Worm (Caenorhabditis elegans): Measurements from ENCODE around the gene F56D6.18.
A peak's percentile ranks its signal among the peaks of the same experiment; 100 is the strongest.
"Not testable (repeated sequence)": the region's sequence is repeated elsewhere in the genome, so short reads cannot be mapped to it uniquely, and the experiment has no call there.

Gene F56D6.18

ce11 chrIV:3911848-3912247 lies at the start of gene F56D6.18:
TSS of gene F56D6.18 (minus strand) at chrIV:3911948.
- not testable (repeated sequence) for TF ChIP-seq C34F6.9, nhr-23, ZK546.5 (tag; optimal IDR thresholded peaks at IDR 0.05)

ce11 chrIV:3960396-3960795 lies 48.6 kb upstream of the F56D6.18 start, which contains the start of gene clec-75:
TSS of gene clec-75 (plus strand) at chrIV:3960734.
- no peak for TF ChIP-seq zag-1 (tag; optimal IDR thresholded peaks at IDR 0.05)
- TF ChIP-seq blmp-1 (tag; optimal IDR thresholded peaks at IDR 0.05; ENCODE audit: insufficient read depth), result no peak
- no peak for TF ChIP-seq ztf-4 (tag; optimal IDR thresholded peaks at IDR 0.05)
- TF ChIP-seq aly-2 (tag; optimal IDR thresholded peaks at IDR 0.05), result no peak
- no peak for TF ChIP-seq R02D3.7 (tag; optimal IDR thresholded peaks at IDR 0.05)
- TF ChIP-seq Y55F3AM.14 (GFP tag; optimal IDR thresholded peaks at IDR 0.05), result no peak
- TF ChIP-seq nhr-10 (tag; optimal IDR thresholded peaks at IDR 0.05), result no peak
- TF ChIP-seq elt-3 (tag; optimal IDR thresholded peaks at IDR 0.05), result no peak
- no peak for TF ChIP-seq elt-1 (tag; optimal IDR thresholded peaks at IDR 0.05)
- no peak for TF ChIP-seq F13H6.1 (tag; optimal IDR thresholded peaks at IDR 0.05)

- TF ChIP-seq nhr-23 (tag; optimal IDR thresholded peaks at IDR 0.05), result no peak
- no peak for TF ChIP-seq nhr-10 (tag; optimal IDR thresholded peaks at IDR 0.05)
- no peak for TF ChIP-seq sem-4 (tag; optimal IDR thresholded peaks at IDR 0.05)
- no peak for TF ChIP-seq nhr-237 (tag; optimal IDR thresholded peaks at IDR 0.05)
- no peak for TF ChIP-seq ama-1 (optimal IDR thresholded peaks at IDR 0.05)
- TF ChIP-seq ztf-11 (tag; optimal IDR thresholded peaks at IDR 0.05), result no peak
- no peak for TF ChIP-seq peb-1 (tag; optimal IDR thresholded peaks at IDR 0.05)
- TF ChIP-seq dmd-4 (tag; optimal IDR thresholded peaks at IDR 0.05), result no peak
- no peak for TF ChIP-seq fos-1 (tag; optimal IDR thresholded peaks at IDR 0.05)
Observed at ce11 chrIV:3956705-3957104, 45.0 kb upstream of the F56D6.18 start, which contains the start of gene clec-74. TSS of gene clec-74 (plus strand) at chrIV:3957005.

ce11 chrIV:3956095-3956494 lies 44.3 kb upstream of the F56D6.18 start, which contains the start of gene clec-73:
TSS of gene clec-73 (minus strand) at chrIV:3956195.
- TF ChIP-seq sma-3 (GFP tag; optimal IDR thresholded peaks at IDR 0.05) (no peak), lin-11 (tag; optimal IDR thresholded peaks at IDR 0.05) (no peak), ztf-11 (tag; optimal IDR thresholded peaks at IDR 0.05) (no peak), blmp-1 (tag; optimal IDR thresholded peaks at IDR 0.05; ENCODE audit: insufficient read depth) (no peak), unc-39 (tag; optimal IDR thresholded peaks at IDR 0.05) (no peak), lsy-2 (tag; optimal IDR thresholded peaks at IDR 0.05) (no peak), nhr-77 (tag; optimal IDR thresholded peaks at IDR 0.05) (no peak), R02D3.7 (tag; optimal IDR thresholded peaks at IDR 0.05) (no peak), sem-4 (tag; optimal IDR thresholded peaks at IDR 0.05) (no peak), sma-9 (GFP tag; optimal IDR thresholded peaks at IDR 0.05) (no peak), sma-9 (tag; optimal IDR thresholded peaks at IDR 0.05) (no peak), skn-1 (tag; optimal IDR thresholded peaks at IDR 0.05) (no peak), lin-39 (tag; optimal IDR thresholded peaks at IDR 0.05) (no peak), zag-1 (tag; optimal IDR thresholded peaks at IDR 0.05) (no peak), lin-13 (GFP tag; optimal IDR thresholded peaks at IDR 0.05) (no peak), ama-1 (optimal IDR thresholded peaks at IDR 0.05) (no peak), ztf-1 (GFP tag; conservative IDR thresholded peaks at IDR 0.05) (no peak), mab-5 (tag; optimal IDR thresholded peaks at IDR 0.05) (no peak)

- no peak for TF ChIP-seq zag-1 (tag; optimal IDR thresholded peaks at IDR 0.05)
- TF ChIP-seq nhr-10 (tag; optimal IDR thresholded peaks at IDR 0.05), result no peak
- TF ChIP-seq nhr-129 (tag; optimal IDR thresholded peaks at IDR 0.05), result no peak
- TF ChIP-seq crh-2 (tag; optimal IDR thresholded peaks at IDR 0.05), result peak; percentile 18
- no peak for TF ChIP-seq ama-1 (optimal IDR thresholded peaks at IDR 0.05)
- TF ChIP-seq R02D3.7 (tag; optimal IDR thresholded peaks at IDR 0.05), result no peak
- peak; percentile 50 for TF ChIP-seq sma-9 (GFP tag; optimal IDR thresholded peaks at IDR 0.05)
- no peak for TF ChIP-seq sma-9 (tag; optimal IDR thresholded peaks at IDR 0.05)
- TF ChIP-seq mdl-1 (tag; optimal IDR thresholded peaks at IDR 0.05), result no peak
- TF ChIP-seq unc-55 (GFP tag; optimal IDR thresholded peaks at IDR 0.05), result no peak
- no peak for TF ChIP-seq ceh-82 (tag; optimal IDR thresholded peaks at IDR 0.05)
- no peak for TF ChIP-seq peb-1 (tag; optimal IDR thresholded peaks at IDR 0.05)
- no peak for TF ChIP-seq blmp-1 (tag; optimal IDR thresholded peaks at IDR 0.05; ENCODE audit: insufficient read depth)
- no peak for TF ChIP-seq alr-1 (tag; optimal IDR thresholded peaks at IDR 0.05)
- no peak for TF ChIP-seq nhr-11 (tag; optimal IDR thresholded peaks at IDR 0.05)
- peak; percentile 11 for TF ChIP-seq skn-1 (tag; optimal IDR thresholded peaks at IDR 0.05)
- TF ChIP-seq nhr-77 (tag; optimal IDR thresholded peaks at IDR 0.05), result no peak
- peak; percentile 98 for TF ChIP-seq fos-1 (tag; optimal IDR thresholded peaks at IDR 0.05)
- TF ChIP-seq nhr-21 (tag; optimal IDR thresholded peaks at IDR 0.05), result no peak
- no peak for TF ChIP-seq unc-62 (GFP tag; optimal IDR thresholded peaks at IDR 0.05)
- TF ChIP-seq elt-3 (tag; optimal IDR thresholded peaks at IDR 0.05), result no peak
- TF ChIP-seq ztf-4 (tag; optimal IDR thresholded peaks at IDR 0.05), result no peak
- TF ChIP-seq sem-4 (tag; optimal IDR thresholded peaks at IDR 0.05), result no peak
- TF ChIP-seq dmd-4 (tag; optimal IDR thresholded peaks at IDR 0.05), result no peak
- TF ChIP-seq C34F6.9 (tag; optimal IDR thresholded peaks at IDR 0.05), result no peak
- no peak for TF ChIP-seq nhr-23 (tag; optimal IDR thresholded peaks at IDR 0.05)
- TF ChIP-seq lin-11 (tag; optimal IDR thresholded peaks at IDR 0.05), result no peak
- TF ChIP-seq sma-3 (GFP tag; optimal IDR thresholded peaks at IDR 0.05), result no peak
- TF ChIP-seq gmeb-1 (tag; optimal IDR thresholded peaks at IDR 0.05), result peak; percentile 5
- TF ChIP-seq ztf-1 (GFP tag; conservative IDR thresholded peaks at IDR 0.05), result no peak
- no peak for TF ChIP-seq nhr-237 (tag; optimal IDR thresholded peaks at IDR 0.05)
- TF ChIP-seq elt-1 (tag; optimal IDR thresholded peaks at IDR 0.05), result no peak
Observed at ce11 chrIV:3944459-3944858, 32.7 kb upstream of the F56D6.18 start, which contains the start of gene clec-72. TSS of gene clec-72 (plus strand) at chrIV:3944816.

All from whole organism, L2 larva.